Worm (Caenorhabditis elegans): Measurements from ENCODE around the gene kat-1.

- TF ChIP-seq ama-1 (optimal IDR thresholded peaks at IDR 0.05) (no peak), F49E8.2 (tag; optimal IDR thresholded peaks at IDR 0.05; ENCODE audit: borderline replicate concordance) (no peak), lsy-2 (tag; optimal IDR thresholded peaks at IDR 0.05) (no peak), ceh-20 (GFP tag; IDR thresholded peaks at IDR 0.05) (no peak), Y48G9A.11 (GFP tag; IDR thresholded peaks at IDR 0.05) (no peak), lin-39 (tag; optimal IDR thresholded peaks at IDR 0.05) (no peak), F44E2.7 (GFP tag; IDR thresholded peaks at IDR 0.05) (no peak), nhr-25 (tag; optimal IDR thresholded peaks at IDR 0.05; ENCODE audit: borderline replicate concordance, insufficient read depth) (no peak)
Observed at ce11 chrII:7053001-7053400, 20.6 kb upstream of the kat-1 start, which contains the start of gene ZK1127.13.
